Worm (Caenorhabditis elegans) whole organism, L4 larva: ENCODE results near the gene F13B6.1.

Source experiments
- F10B5.3 ChIP-seq: sonication (generic microtip); optimal IDR thresholded peaks from 2 replicates; lab custom pipeline; 2016; ENCODE audit warnings: mild to moderate bottlenecking, missing genetic modification characterization, missing compliant biosample characterization
- F26F4.8 ChIP-seq: fragments of 200-800 bp; sonication (Bioruptor generic); conservative IDR thresholded peaks from 2 replicates; pipeline ENCODE4 v1.3.6; 2022; ENCODE audit warnings: missing genetic modification characterization, missing compliant biosample characterization
- F37D6.2 ChIP-seq: sonication (generic microtip); optimal IDR thresholded peaks from 2 replicates; lab custom pipeline; 2016; ENCODE audit warnings: mild to moderate bottlenecking, missing genetic modification characterization, missing compliant biosample characterization
- F44E2.7 ChIP-seq: fragments of 200-800 bp; sonication (Bioruptor generic); IDR thresholded peaks from 2 replicates; pipeline ENCODE4 v2.1.2; 2022; ENCODE audit warnings: missing genetic modification characterization, missing compliant biosample characterization
- R02D3.7 ChIP-seq: fragments of 150-350 bp; sonication (generic microtip); optimal IDR thresholded peaks from 3 replicates; lab custom pipeline; 2014; ENCODE audit warnings: missing biosample characterization, missing genetic modification characterization
- T20F7.1 ChIP-seq: fragments of 200-800 bp; sonication (Bioruptor generic); optimal IDR thresholded peaks from 2 replicates; lab custom pipeline; 2018; ENCODE audit warnings: mild to moderate bottlenecking, missing genetic modification characterization, missing compliant biosample characterization
- Y105C5A.15 ChIP-seq: fragments of 200-800 bp; sonication (Bioruptor generic); IDR thresholded peaks from 2 replicates; pipeline ENCODE4 v1.3.6; 2022; ENCODE audit warnings: missing genetic modification characterization, missing compliant biosample characterization
- Y5F2A.4 ChIP-seq: fragments of 200-800 bp; sonication (Bioruptor generic); optimal IDR thresholded peaks from 2 replicates; lab custom pipeline; 2018; ENCODE audit warnings: mild to moderate bottlenecking, missing genetic modification characterization, missing compliant biosample characterization
- ZK546.5 ChIP-seq, 2 experiments: sonication (generic microtip); optimal IDR thresholded peaks; 2 replicates each; lab custom pipeline; 2017; ENCODE audit warnings: missing biosample characterization in 2 of 2, missing genetic modification characterization in 2 of 2
- ama-1 ChIP-seq: fragments of 150-350 bp; optimal IDR thresholded peaks from 2 replicates; lab custom pipeline; 2014; ENCODE audit warnings: inconsistent platforms, mixed read lengths
- ceh-20 ChIP-seq: fragments of 200-800 bp; sonication (Bioruptor generic); IDR thresholded peaks from 2 replicates; pipeline ENCODE4 v1.3.6; 2022; ENCODE audit warnings: missing genetic modification reagents, missing genetic modification characterization, missing compliant biosample characterization
- ceh-62 ChIP-seq: sonication (generic microtip); optimal IDR thresholded peaks from 2 replicates; lab custom pipeline; 2017; ENCODE audit warnings: missing biosample characterization, missing genetic modification characterization
- ctbp-1 ChIP-seq: fragments of 200-800 bp; sonication (Bioruptor generic); IDR thresholded peaks from 2 replicates; pipeline ENCODE4 v1.3.6; 2022; ENCODE audit warnings: missing genetic modification reagents, missing genetic modification characterization, missing compliant biosample characterization
- daf-12 ChIP-seq: fragments of 150-350 bp; optimal IDR thresholded peaks from 2 replicates; lab custom pipeline; 2014; ENCODE audit warnings: missing biosample characterization, missing genetic modification reagents, missing genetic modification characterization
- daf-16 ChIP-seq, 3 experiments: sonication (generic microtip); optimal IDR thresholded peaks; 2 replicates each; lab custom pipeline; 2016 to 2017; ENCODE audit warnings: missing genetic modification characterization in 3 of 3, missing genetic modification reagents in 3 of 3, mild to moderate bottlenecking in 2 of 3, missing compliant biosample characterization in 2 of 3, missing biosample characterization in 1 of 3, moderate library complexity in 1 of 3
- daf-19 ChIP-seq: fragments of 200-800 bp; sonication (Bioruptor generic); conservative IDR thresholded peaks from 2 replicates; pipeline ENCODE4 v1.3.6; 2022; ENCODE audit warnings: missing genetic modification characterization, missing compliant biosample characterization
- daf-8 ChIP-seq: fragments of 200-800 bp; sonication (Bioruptor generic); IDR thresholded peaks from 2 replicates; pipeline ENCODE4 v1.3.6; 2022; ENCODE audit warnings: missing genetic modification characterization, missing compliant biosample characterization
- dmd-9 ChIP-seq: fragments of 200-800 bp; sonication (Bioruptor generic); IDR thresholded peaks from 2 replicates; pipeline ENCODE4 v1.3.6; 2022; ENCODE audit warnings: missing genetic modification reagents, missing genetic modification characterization, missing compliant biosample characterization
- hlh-11 ChIP-seq: fragments of 200-800 bp; sonication (Bioruptor generic); optimal IDR thresholded peaks from 2 replicates; lab custom pipeline; 2018; ENCODE audit warnings: mild to moderate bottlenecking, missing genetic modification characterization, missing compliant biosample characterization
- hlh-30 ChIP-seq: sonication (generic microtip); optimal IDR thresholded peaks from 2 replicates; lab custom pipeline; 2017; ENCODE audit warnings: antibody characterized with exemption, mild to moderate bottlenecking, missing genetic modification characterization, missing compliant biosample characterization; ENCODE audit not compliant: insufficient read depth
- lim-7 ChIP-seq: fragments of 200-800 bp; sonication (Bioruptor generic); IDR thresholded peaks from 2 replicates; pipeline ENCODE4 v1.3.6; 2022; ENCODE audit warnings: missing genetic modification characterization, missing compliant biosample characterization
- lin-1 ChIP-seq: fragments of 200-800 bp; sonication (Bioruptor generic); IDR thresholded peaks from 2 replicates; pipeline ENCODE4 v1.3.6; 2022; ENCODE audit warnings: missing genetic modification reagents, missing genetic modification characterization, missing compliant biosample characterization
- lin-38 ChIP-seq: fragments of 200-800 bp; sonication (Bioruptor generic); IDR thresholded peaks from 2 replicates; pipeline ENCODE4 v1.3.6; 2022; ENCODE audit warnings: missing genetic modification reagents, missing genetic modification characterization, missing compliant biosample characterization
- lir-3 ChIP-seq: sonication (generic microtip); optimal IDR thresholded peaks from 2 replicates; lab custom pipeline; 2016; ENCODE audit warnings: mild to moderate bottlenecking, missing genetic modification characterization, missing compliant biosample characterization
- lsy-2 ChIP-seq, 2 experiments: fragments of 150-350 bp in 1 of 2; sonication (generic microtip) in 1 of 2; optimal IDR thresholded peaks; 2 replicates each; lab custom pipeline; 2014 to 2017; ENCODE audit warnings: missing biosample characterization in 2 of 2, missing genetic modification characterization in 2 of 2
- madf-5 ChIP-seq, 2 experiments: fragments of 200-800 bp; sonication (Bioruptor generic); IDR thresholded peaks; 2 replicates each; pipeline ENCODE4 v1.3.6; 2022; ENCODE audit warnings: missing compliant biosample characterization in 2 of 2, missing genetic modification characterization in 2 of 2
- mdt-29 ChIP-seq: fragments of 200-800 bp; sonication (Bioruptor generic); IDR thresholded peaks from 2 replicates; pipeline ENCODE4 v1.3.6; 2022; ENCODE audit warnings: missing genetic modification reagents, missing genetic modification characterization, missing compliant biosample characterization
- mes-2 ChIP-seq: sonication (generic microtip); optimal IDR thresholded peaks from 2 replicates; lab custom pipeline; 2016; ENCODE audit warnings: missing genotype, mild to moderate bottlenecking, missing genetic modification characterization, missing compliant biosample characterization; ENCODE audit not compliant: poor library complexity, severe bottlenecking
- mxl-3 ChIP-seq: fragments of 200-800 bp; sonication (Bioruptor generic); optimal IDR thresholded peaks from 2 replicates; lab custom pipeline; 2018; ENCODE audit warnings: mild to moderate bottlenecking, missing genetic modification characterization, missing compliant biosample characterization
- nhr-10 ChIP-seq: fragments of 150-350 bp; optimal IDR thresholded peaks from 2 replicates; lab custom pipeline; 2014; ENCODE audit warnings: missing biosample characterization, missing genetic modification characterization
- nhr-102 ChIP-seq: sonication (generic microtip); optimal IDR thresholded peaks from 2 replicates; lab custom pipeline; 2016; ENCODE audit warnings: mild to moderate bottlenecking, missing genetic modification characterization, moderate library complexity, missing compliant biosample characterization
- nhr-28 ChIP-seq: fragments of 150-350 bp; optimal IDR thresholded peaks from 2 replicates; lab custom pipeline; 2014; ENCODE audit warnings: missing biosample characterization, missing genetic modification characterization
- nhr-48 ChIP-seq: sonication (generic microtip); optimal IDR thresholded peaks from 2 replicates; lab custom pipeline; 2016; ENCODE audit warnings: mild to moderate bottlenecking, missing genetic modification characterization, missing compliant biosample characterization
- nhr-6 ChIP-seq: fragments of 150-350 bp; optimal IDR thresholded peaks from 2 replicates; lab custom pipeline; 2014; ENCODE audit warnings: missing biosample characterization, missing genetic modification characterization
- nhr-77 ChIP-seq: fragments of 150-350 bp; optimal IDR thresholded peaks from 2 replicates; lab custom pipeline; 2014; ENCODE audit warnings: missing biosample characterization, missing genetic modification characterization
- pha-4 ChIP-seq, 2 experiments: fragments of 150-350 bp in 1 of 2; fragments of 200-800 bp in 1 of 2; sonication (Bioruptor generic) in 1 of 2; IDR thresholded peaks in 1 of 2; optimal IDR thresholded peaks in 1 of 2; 2 replicates each; pipeline versions ENCODE4 v1.3.6 to Lab custom; 2014 to 2022; ENCODE audit warnings: missing genetic modification characterization in 2 of 2, missing genetic modification reagents in 2 of 2, missing biosample characterization in 1 of 2, missing compliant biosample characterization in 1 of 2
- php-3 ChIP-seq: fragments of 200-800 bp; sonication (Bioruptor generic); IDR thresholded peaks from 2 replicates; pipeline ENCODE4 v1.3.6; 2022; ENCODE audit warnings: missing genetic modification reagents, missing genetic modification characterization, missing compliant biosample characterization
- set-16 ChIP-seq: fragments of 200-800 bp; sonication (Bioruptor generic); IDR thresholded peaks from 2 replicates; pipeline ENCODE4 v1.3.6; 2022; ENCODE audit warnings: missing genetic modification reagents, missing genetic modification characterization, missing compliant biosample characterization
- skn-1 ChIP-seq: fragments of 150-350 bp; optimal IDR thresholded peaks from 2 replicates; lab custom pipeline; 2014; ENCODE audit warnings: missing biosample characterization, missing genetic modification characterization
- spr-3 ChIP-seq: fragments of 200-800 bp; sonication (Bioruptor generic); optimal IDR thresholded peaks from 2 replicates; lab custom pipeline; 2018; ENCODE audit warnings: mild to moderate bottlenecking, missing genetic modification characterization, missing compliant biosample characterization
- tra-1 ChIP-seq: fragments of 200-800 bp; sonication (Bioruptor generic); IDR thresholded peaks from 2 replicates; pipeline ENCODE4 v1.3.6; 2022; ENCODE audit warnings: missing genetic modification reagents, missing genetic modification characterization, missing compliant biosample characterization
- unc-62 ChIP-seq, 3 experiments: fragments of 150-350 bp in 1 of 3; sonication (generic microtip); optimal IDR thresholded peaks in 2 of 3; peaks in 1 of 3; 1 replicate in 1 of 3; 2 replicates in 2 of 3; lab custom pipeline; 2014 to 2017; ENCODE audit warnings: missing biosample characterization in 3 of 3, missing genetic modification characterization in 3 of 3, missing genetic modification reagents in 3 of 3, missing genotype in 1 of 3
- zfp-2 ChIP-seq: sonication (generic microtip); optimal IDR thresholded peaks from 2 replicates; lab custom pipeline; 2016; ENCODE audit warnings: mild to moderate bottlenecking, missing genetic modification characterization, missing compliant biosample characterization
- zfp-3 ChIP-seq: fragments of 200-800 bp; sonication (Bioruptor generic); conservative IDR thresholded peaks from 2 replicates; pipeline ENCODE4 v1.3.6; 2022; ENCODE audit warnings: missing genetic modification reagents, missing genetic modification characterization, missing compliant biosample characterization
- zip-11 ChIP-seq: fragments of 200-800 bp; sonication (Bioruptor generic); IDR thresholded peaks from 2 replicates; pipeline ENCODE4 v1.3.6; 2022; ENCODE audit warnings: missing genetic modification characterization, missing compliant biosample characterization

The F13B6.1 gene

ce11 chrIV:7505866-7506488 is 49.7 kb downstream of the F13B6.1 start (continued):
- TF ChIP-seq php-3 (no peak), F26F4.8 (GFP tag; lab: Robert Waterston, UW) (0 out of 2 replicates have a peak, but pooled peaks have one; percentile 12), ama-1 (lab: Kevin White, UChicago) (peak; percentile 91), hlh-11 (peak; percentile 29), mes-2 (tag; lab: Kevin White, UChicago) (peak; percentile 27), nhr-10 (tag; lab: Kevin White, UChicago) (peak; percentile 32), ceh-62 (no peak), mdt-29 (no peak; the same call in 1 of the 2 replicates), unc-62 (GFP tag; optimal IDR thresholded peaks at IDR 0.05 in 1 of 2; lab: Kevin White, UChicago) (peak in 1 of 2 experiments; percentile 74), unc-62 (tag; optimal IDR thresholded peaks at IDR 0.05; lab: Kevin White, UChicago) (no peak), nhr-77 (peak; percentile 9), ctbp-1 (peak; percentile 38; the same call in 1 of the 2 replicates), nhr-102 (tag; lab: Kevin White, UChicago) (no peak), daf-8 (GFP tag; lab: Robert Waterston, UW) (0 out of 2 replicates have a peak, but pooled peaks have one; percentile 41)

- TF ChIP-seq zip-11 (no peak), dmd-9 (GFP tag; lab: Robert Waterston, UW) (0 out of 2 replicates have a peak, but pooled peaks have one; percentile 36), lin-38 (GFP tag; lab: Robert Waterston, UW) (0 out of 2 replicates have a peak, but pooled peaks have one; percentile 11), mxl-3 (no peak), set-16 (GFP tag; lab: Robert Waterston, UW) (peak; percentile 36; the same call in 1 of the 2 replicates)
- TF ChIP-seq, all 104 proteins: peak for 3
Observed at ce11 chrIV:7506711-7507110, 50.4 kb downstream of the F13B6.1 start.

DNA sequence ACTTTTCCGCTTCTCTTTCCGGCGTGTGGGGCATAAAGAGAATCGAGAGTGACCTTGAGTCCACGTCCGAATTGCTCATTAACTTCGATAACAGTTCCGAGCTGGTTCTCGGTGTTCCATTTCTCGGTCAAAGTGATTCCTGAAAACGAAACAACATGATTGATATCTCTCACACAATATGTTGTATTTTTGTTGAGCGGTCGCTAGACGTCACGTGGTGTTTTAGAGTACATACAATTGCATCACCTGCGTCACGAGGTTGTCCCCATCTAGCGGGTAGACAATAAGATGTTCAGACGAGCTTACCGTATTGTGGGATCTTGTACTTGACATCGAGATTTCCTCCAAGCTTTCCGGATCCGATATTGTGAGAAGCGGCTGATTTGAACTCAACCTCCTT is 51.0 kb downstream of the F13B6.1 start:
- TF ChIP-seq lim-7 (GFP tag; lab: Robert Waterston, UW) (no peak), nhr-28 (tag; lab: Kevin White, UChicago) (peak; percentile 62), ceh-20 (no peak), nhr-48 (tag; lab: Kevin White, UChicago) (peak; percentile 39), F10B5.3 (no peak), lin-1 (GFP tag; lab: Robert Waterston, UW) (no peak), daf-16 (GFP tag; optimal IDR thresholded peaks at IDR 0.05; lab: Kevin White, UChicago) (peak in 1 of 2 experiments; percentile 6), daf-16 (tag; optimal IDR thresholded peaks at IDR 0.05; lab: Kevin White, UChicago) (peak; percentile 55), hlh-11 (peak; percentile 71), lsy-2 (tag; optimal IDR thresholded peaks at IDR 0.05; lab: Kevin White, UChicago) (peak; percentile 13 to 52), F37D6.2 (tag; lab: Kevin White, UChicago) (no peak), unc-62 (GFP tag; optimal IDR thresholded peaks at IDR 0.05 in 1 of 2; lab: Kevin White, UChicago) (peak in 1 of 2 experiments; percentile 96), unc-62 (tag; optimal IDR thresholded peaks at IDR 0.05; lab: Kevin White, UChicago) (no peak), hlh-30 (peak; percentile 88), zfp-2 (tag; lab: Kevin White, UChicago) (no peak), tra-1 (GFP tag; lab: Robert Waterston, UW) (no peak), Y105C5A.15 (GFP tag; lab: Robert Waterston, UW) (no peak), pha-4 (GFP tag; IDR thresholded peaks at IDR 0.05; lab: Robert Waterston, UW) (no peak), pha-4 (tag; optimal IDR thresholded peaks at IDR 0.05; lab: Kevin White, UChicago) (no peak), zfp-3 (GFP tag; lab: Robert Waterston, UW) (no peak), skn-1 (tag; lab: Kevin White, UChicago) (no peak), R02D3.7 (tag; lab: Kevin White, UChicago) (no peak), spr-3 (GFP tag; lab: Kevin White, UChicago) (no peak), Y5F2A.4 (GFP tag; lab: Kevin White, UChicago) (no peak), daf-19 (no peak), daf-8 (GFP tag; lab: Robert Waterston, UW) (no peak), nhr-6 (no peak), lir-3 (tag; lab: Kevin White, UChicago) (no peak), T20F7.1 (GFP tag; lab: Kevin White, UChicago) (peak; percentile 7), madf-5 (GFP tag; IDR thresholded peaks at IDR 0.05; lab: Robert Waterston, UW) (no peak), ZK546.5 (tag; optimal IDR thresholded peaks at IDR 0.05; lab: Kevin White, UChicago) (no peak), F44E2.7 (GFP tag; lab: Robert Waterston, UW) (no peak), daf-12 (tag; lab: Kevin White, UChicago) (no peak)
